Worm (Caenorhabditis elegans) whole organism, L2 larva: ENCODE measurements around the gene F46G10.2.

Source experiments
- F13H6.1 ChIP-seq: sonication (generic microtip); optimal IDR thresholded peaks from 2 replicates; lab custom pipeline; 2016; ENCODE audit warnings: missing genetic modification characterization, missing compliant biosample characterization
- egl-27 ChIP-seq: sonication (generic microtip); optimal IDR thresholded peaks from 3 replicates; lab custom pipeline; 2017; ENCODE audit warnings: missing biosample characterization, missing genetic modification reagents, missing genetic modification characterization
- lin-13 ChIP-seq: fragments of 150-350 bp; optimal IDR thresholded peaks from 2 replicates; lab custom pipeline; 2014; ENCODE audit warnings: missing biosample characterization, missing genetic modification reagents, missing genetic modification characterization
- skn-1 ChIP-seq: sonication (generic microtip); optimal IDR thresholded peaks from 2 replicates; lab custom pipeline; 2017; ENCODE audit warnings: missing biosample characterization, missing genetic modification characterization
- unc-39 ChIP-seq: fragments of 150-350 bp; optimal IDR thresholded peaks from 2 replicates; lab custom pipeline; 2014; ENCODE audit warnings: missing biosample characterization, missing genetic modification characterization
- unc-62 ChIP-seq: fragments of 150-350 bp; optimal IDR thresholded peaks from 2 replicates; lab custom pipeline; 2014; ENCODE audit warnings: missing biosample characterization, missing genetic modification reagents, missing genetic modification characterization
- zag-1 ChIP-seq: fragments of 150-350 bp; optimal IDR thresholded peaks from 2 replicates; lab custom pipeline; 2014; ENCODE audit warnings: missing biosample characterization, missing genetic modification characterization

ce11 chrX:13331386-13331785, 8.6 kb downstream of the F46G10.2 start, which contains the start of gene sir-2.3:
- TF ChIP-seq lin-13 (GFP tag; lab: Kevin White, UChicago) (no peak), unc-39 (tag; lab: Kevin White, UChicago) (no peak), zag-1 (tag; lab: Kevin White, UChicago) (no peak), unc-62 (GFP tag; lab: Kevin White, UChicago) (no peak), skn-1 (tag; lab: Kevin White, UChicago) (no peak), F13H6.1 (tag; lab: Kevin White, UChicago) (no peak), egl-27 (tag; lab: Kevin White, UChicago) (no peak)
